Worm (Caenorhabditis elegans): ENCODE measurements around the gene wrm-1.

DNA sequence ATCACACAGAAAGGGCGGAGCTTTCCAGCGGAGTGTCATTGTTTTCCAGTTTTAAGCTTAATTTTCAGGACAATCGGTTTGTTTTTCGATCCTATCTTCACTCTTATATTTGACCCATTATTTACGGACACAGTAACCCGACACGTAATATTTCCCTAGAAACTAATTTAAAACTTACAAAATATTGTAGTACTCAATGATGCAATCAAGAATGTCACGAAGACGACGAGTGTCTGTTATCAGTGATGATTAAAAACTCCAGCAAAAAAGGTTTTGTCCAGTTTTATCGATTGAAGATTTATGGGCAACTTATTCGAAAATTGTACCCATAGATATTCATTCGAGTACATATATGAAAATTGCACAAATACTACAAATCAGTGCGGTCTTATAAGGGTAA is 10.3 kb downstream of the wrm-1 start, which contains the start of gene B0244.17:
- TF ChIP-seq ref-1 (GFP tag; conservative IDR thresholded peaks at IDR 0.05) (no peak), med-1 (GFP tag; optimal IDR thresholded peaks at IDR 0.05; ENCODE audit: insufficient read depth) (no peak), tab-1 (GFP tag; IDR thresholded peaks at IDR 0.05) (no peak), flt-1 (GFP tag; IDR thresholded peaks at IDR 0.05) (no peak), T22C8.4 (GFP tag; IDR thresholded peaks at IDR 0.05) (no peak), ztf-23 (GFP tag; IDR thresholded peaks at IDR 0.05) (no peak)
